Worm (Caenorhabditis elegans) whole organism, L2 larva: ENCODE measurements around the gene fbxa-10.

Experiments
- C34F6.9 ChIP-seq: fragments of 150-350 bp; optimal IDR thresholded peaks from 2 replicates; lab custom pipeline; 2014; ENCODE audit warnings: missing biosample characterization, missing genetic modification characterization
- F13H6.1 ChIP-seq: sonication (generic microtip); optimal IDR thresholded peaks from 2 replicates; lab custom pipeline; 2016; ENCODE audit warnings: missing genetic modification characterization, missing compliant biosample characterization
- R02D3.7 ChIP-seq: fragments of 150-350 bp; optimal IDR thresholded peaks from 2 replicates; lab custom pipeline; 2014; ENCODE audit warnings: missing biosample characterization, missing genetic modification characterization
- ZK546.5 ChIP-seq: sonication (generic microtip); optimal IDR thresholded peaks from 2 replicates; lab custom pipeline; 2017; ENCODE audit warnings: missing biosample characterization, missing genetic modification characterization
- alr-1 ChIP-seq: fragments of 150-350 bp; optimal IDR thresholded peaks from 2 replicates; lab custom pipeline; 2014; ENCODE audit warnings: missing biosample characterization, missing genetic modification characterization
- aly-2 ChIP-seq: fragments of 150-350 bp; optimal IDR thresholded peaks from 2 replicates; lab custom pipeline; 2014; ENCODE audit warnings: missing biosample characterization, missing genetic modification characterization
- ama-1 ChIP-seq: fragments of 150-350 bp; optimal IDR thresholded peaks from 2 replicates; lab custom pipeline; 2018; ENCODE audit warnings: inconsistent platforms
- blmp-1 ChIP-seq: sonication (generic microtip); optimal IDR thresholded peaks from 2 replicates; lab custom pipeline; 2017; ENCODE audit warnings: missing genetic modification characterization, mild to moderate bottlenecking, missing compliant biosample characterization, antibody characterized with exemption, moderate library complexity; ENCODE audit not compliant: insufficient read depth
- ceh-16 ChIP-seq: fragments of 150-350 bp; optimal IDR thresholded peaks from 2 replicates; lab custom pipeline; 2014; ENCODE audit warnings: missing biosample characterization, missing genetic modification characterization
- ceh-82 ChIP-seq: fragments of 150-350 bp; optimal IDR thresholded peaks from 2 replicates; lab custom pipeline; 2014; ENCODE audit warnings: missing biosample characterization, missing genetic modification characterization
- crh-2 ChIP-seq: sonication (generic microtip); optimal IDR thresholded peaks from 2 replicates; lab custom pipeline; 2017; ENCODE audit warnings: missing biosample characterization, missing genetic modification characterization
- egl-27 ChIP-seq: sonication (generic microtip); optimal IDR thresholded peaks from 3 replicates; lab custom pipeline; 2017; ENCODE audit warnings: missing biosample characterization, missing genetic modification reagents, missing genetic modification characterization
- elt-1 ChIP-seq: fragments of 150-350 bp; optimal IDR thresholded peaks from 2 replicates; lab custom pipeline; 2014; ENCODE audit warnings: missing biosample characterization, missing genetic modification characterization
- elt-3 ChIP-seq: sonication (generic microtip); optimal IDR thresholded peaks from 2 replicates; lab custom pipeline; 2017; ENCODE audit warnings: missing biosample characterization, missing genetic modification characterization
- fos-1 ChIP-seq: fragments of 150-350 bp; optimal IDR thresholded peaks from 2 replicates; lab custom pipeline; 2014; ENCODE audit warnings: missing biosample characterization, missing genetic modification characterization
- lin-11 ChIP-seq: fragments of 150-350 bp; sonication (generic microtip); optimal IDR thresholded peaks from 2 replicates; lab custom pipeline; 2014; ENCODE audit warnings: missing biosample characterization, missing genetic modification characterization, inconsistent platforms, mixed read lengths
- lin-13 ChIP-seq: fragments of 150-350 bp; optimal IDR thresholded peaks from 2 replicates; lab custom pipeline; 2014; ENCODE audit warnings: missing biosample characterization, missing genetic modification reagents, missing genetic modification characterization
- lin-39 ChIP-seq: fragments of 150-350 bp; optimal IDR thresholded peaks from 2 replicates; lab custom pipeline; 2014; ENCODE audit warnings: missing biosample characterization, missing genetic modification reagents, missing genetic modification characterization
- mab-5 ChIP-seq: fragments of 150-350 bp; optimal IDR thresholded peaks from 2 replicates; lab custom pipeline; 2014; ENCODE audit warnings: missing biosample characterization, missing genetic modification characterization
- mbf-1 ChIP-seq: sonication (generic microtip); optimal IDR thresholded peaks from 2 replicates; lab custom pipeline; 2017; ENCODE audit warnings: missing biosample characterization, missing genetic modification characterization
- mdl-1 ChIP-seq, 2 experiments: fragments of 150-350 bp in 1 of 2; sonication (generic microtip) in 1 of 2; optimal IDR thresholded peaks; 2 replicates each; lab custom pipeline; 2017; ENCODE audit warnings: missing biosample characterization in 2 of 2, missing genetic modification characterization in 2 of 2
- nhr-10 ChIP-seq: sonication (generic microtip); optimal IDR thresholded peaks from 2 replicates; lab custom pipeline; 2017; ENCODE audit warnings: missing biosample characterization, missing genetic modification characterization
- nhr-12 ChIP-seq: fragments of 150-350 bp; optimal IDR thresholded peaks from 2 replicates; lab custom pipeline; 2014; ENCODE audit warnings: missing biosample characterization, missing genetic modification characterization
- nhr-129 ChIP-seq: fragments of 150-350 bp; optimal IDR thresholded peaks from 2 replicates; lab custom pipeline; 2014; ENCODE audit warnings: missing biosample characterization, missing genetic modification characterization
- nhr-21 ChIP-seq: fragments of 150-350 bp; optimal IDR thresholded peaks from 2 replicates; lab custom pipeline; 2014; ENCODE audit warnings: missing biosample characterization, missing genetic modification characterization
- nhr-23 ChIP-seq: fragments of 150-350 bp; optimal IDR thresholded peaks from 2 replicates; lab custom pipeline; 2014; ENCODE audit warnings: missing biosample characterization, missing genetic modification reagents, missing genetic modification characterization
- nhr-237 ChIP-seq: fragments of 150-350 bp; optimal IDR thresholded peaks from 2 replicates; lab custom pipeline; 2014; ENCODE audit warnings: missing biosample characterization, missing genetic modification characterization
- nhr-25 ChIP-seq: fragments of 150-350 bp; sonication (generic microtip); optimal IDR thresholded peaks from 3 replicates; lab custom pipeline; 2014; ENCODE audit warnings: missing biosample characterization, missing genetic modification characterization
- nhr-6 ChIP-seq: fragments of 150-350 bp; optimal IDR thresholded peaks from 2 replicates; lab custom pipeline; 2014; ENCODE audit warnings: missing biosample characterization, missing genetic modification characterization
- nhr-77 ChIP-seq: fragments of 150-350 bp; optimal IDR thresholded peaks from 2 replicates; lab custom pipeline; 2014; ENCODE audit warnings: missing biosample characterization, missing genetic modification characterization
- peb-1 ChIP-seq: fragments of 150-350 bp; optimal IDR thresholded peaks from 2 replicates; lab custom pipeline; 2014; ENCODE audit warnings: missing biosample characterization, missing genetic modification characterization
- sem-4 ChIP-seq: fragments of 150-350 bp; optimal IDR thresholded peaks from 2 replicates; lab custom pipeline; 2014; ENCODE audit warnings: missing biosample characterization, missing genetic modification reagents, missing genetic modification characterization
- skn-1 ChIP-seq: sonication (generic microtip); optimal IDR thresholded peaks from 2 replicates; lab custom pipeline; 2017; ENCODE audit warnings: missing biosample characterization, missing genetic modification characterization
- sma-9 ChIP-seq, 2 experiments: fragments of 150-350 bp in 1 of 2; sonication (generic microtip) in 1 of 2; optimal IDR thresholded peaks; 2 replicates each; lab custom pipeline; 2014 to 2016; ENCODE audit warnings: missing genetic modification characterization in 2 of 2, mild to moderate bottlenecking in 1 of 2, missing biosample characterization in 1 of 2, missing compliant biosample characterization in 1 of 2, missing genetic modification reagents in 1 of 2, moderate library complexity in 1 of 2
- snpc-4 ChIP-seq: fragments of 150-350 bp; optimal IDR thresholded peaks from 2 replicates; lab custom pipeline; 2014; ENCODE audit warnings: missing biosample characterization, missing genetic modification characterization
- unc-39 ChIP-seq: fragments of 150-350 bp; optimal IDR thresholded peaks from 2 replicates; lab custom pipeline; 2014; ENCODE audit warnings: missing biosample characterization, missing genetic modification characterization
- unc-55 ChIP-seq: fragments of 150-350 bp; sonication (generic microtip); optimal IDR thresholded peaks from 3 replicates; lab custom pipeline; 2014; ENCODE audit warnings: missing biosample characterization, missing genetic modification reagents, missing genetic modification characterization
- unc-62 ChIP-seq: fragments of 150-350 bp; optimal IDR thresholded peaks from 2 replicates; lab custom pipeline; 2014; ENCODE audit warnings: missing biosample characterization, missing genetic modification reagents, missing genetic modification characterization
- zag-1 ChIP-seq: fragments of 150-350 bp; optimal IDR thresholded peaks from 2 replicates; lab custom pipeline; 2014; ENCODE audit warnings: missing biosample characterization, missing genetic modification characterization
- ztf-1 ChIP-seq: fragments of 200-800 bp; sonication (Bioruptor generic); conservative IDR thresholded peaks from 2 replicates; pipeline ENCODE4 v1.3.6; 2022; ENCODE audit warnings: missing genetic modification characterization, missing compliant biosample characterization
- ztf-11 ChIP-seq: sonication (generic microtip); optimal IDR thresholded peaks from 2 replicates; lab custom pipeline; 2017; ENCODE audit warnings: missing biosample characterization, missing genetic modification characterization
- ztf-4 ChIP-seq: fragments of 150-350 bp; optimal IDR thresholded peaks from 2 replicates; lab custom pipeline; 2014; ENCODE audit warnings: missing biosample characterization, missing genetic modification characterization

The fbxa-10 gene

DNA sequence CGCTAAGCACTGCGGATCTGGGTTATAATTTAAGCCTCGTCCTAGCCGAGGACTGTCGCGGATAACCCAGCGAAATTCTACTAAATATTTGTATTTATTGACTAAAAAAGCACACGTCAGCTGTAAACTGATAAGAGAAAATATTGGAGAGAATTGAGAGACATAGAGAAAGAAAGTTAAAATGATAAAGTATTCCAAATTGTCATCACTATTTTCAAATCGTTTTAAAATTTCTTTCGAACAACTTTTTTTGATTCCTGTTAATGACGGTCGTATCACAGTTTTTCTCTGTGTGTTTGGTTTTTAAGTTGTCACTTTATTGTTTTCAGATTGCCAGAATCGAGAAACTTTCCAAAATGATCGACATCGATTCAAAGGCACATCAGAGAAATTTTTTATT, 9.8 kb downstream of the fbxa-10 start, which contains the start of gene fbxa-51:
fbxa-51 (plus strand) TSS at position 322 of the 400 bp plus-strand sequence.
- TF ChIP-seq fos-1 (tag; lab: Kevin White, UChicago) (peak; percentile 35), nhr-10 (tag; lab: Kevin White, UChicago) (no peak)

DNA sequence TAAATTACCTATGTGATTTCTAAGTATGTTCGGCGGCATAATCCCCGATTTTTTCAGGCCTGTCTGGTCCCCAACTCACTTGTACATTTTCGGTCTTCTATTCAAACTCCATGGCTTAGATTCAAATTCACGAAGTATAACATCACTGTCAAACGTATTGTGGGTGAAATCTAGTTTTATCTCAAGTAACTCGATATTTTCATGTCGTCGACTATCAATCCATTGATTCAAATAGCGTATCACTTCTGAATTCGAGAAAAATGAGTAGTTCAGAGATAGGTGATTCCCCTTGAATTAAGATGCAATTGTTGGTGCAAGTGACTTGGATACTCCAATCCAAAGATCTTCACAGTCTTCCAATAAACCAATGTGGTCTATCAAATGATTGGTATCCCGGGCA, 12.4 kb downstream of the fbxa-10 start:
- TF ChIP-seq R02D3.7 (tag; lab: Kevin White, UChicago) (no peak), F13H6.1 (tag; lab: Kevin White, UChicago) (no peak), blmp-1 (no peak)
- TF ChIP-seq, all 48 proteins: peak for 0

DNA sequence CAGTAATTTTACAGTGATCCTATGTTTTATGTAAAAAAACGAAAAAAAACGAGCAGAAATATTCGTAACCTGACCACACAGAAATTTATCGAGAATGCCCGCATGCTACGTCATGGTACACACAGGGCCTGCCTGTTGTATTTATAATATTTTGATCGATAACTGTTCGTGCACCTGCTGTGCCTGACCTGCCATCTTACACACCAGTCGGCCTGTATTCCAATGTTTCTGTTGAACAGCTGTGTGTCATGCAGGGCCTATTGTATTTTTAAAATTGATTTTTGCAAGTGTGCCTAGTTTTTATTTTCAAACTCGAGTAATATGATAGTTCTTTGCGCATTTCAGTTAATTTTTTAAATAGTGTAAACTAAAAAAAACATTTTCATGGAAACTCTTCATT, 14.1 kb downstream of the fbxa-10 start:
- no peak for TF ChIP-seq C34F6.9

DNA sequence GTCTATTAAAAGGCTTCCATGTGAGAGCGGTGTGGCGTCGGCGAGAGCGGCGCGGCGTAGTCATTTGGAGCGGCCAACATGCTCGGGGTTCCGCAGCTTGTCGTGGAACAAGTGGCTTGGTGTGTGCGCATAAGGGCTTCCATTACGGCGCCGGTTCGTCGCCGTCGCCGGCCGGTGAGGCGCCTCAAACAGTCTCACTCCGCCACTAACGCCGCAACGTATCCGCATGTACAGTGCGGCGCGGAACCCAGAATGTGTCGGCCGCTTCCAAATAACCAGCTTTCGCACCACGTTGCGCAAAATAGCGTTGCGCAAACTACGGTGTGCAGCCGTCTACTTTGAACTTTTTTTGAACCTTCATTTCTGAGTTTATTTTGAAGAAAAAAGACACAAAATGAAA, 18.7 kb downstream of the fbxa-10 start:
- TF ChIP-seq zag-1 (tag; lab: Kevin White, UChicago) (no peak), crh-2 (no peak), blmp-1 (no peak), nhr-25 (tag; lab: Kevin White, UChicago) (no peak)

DNA sequence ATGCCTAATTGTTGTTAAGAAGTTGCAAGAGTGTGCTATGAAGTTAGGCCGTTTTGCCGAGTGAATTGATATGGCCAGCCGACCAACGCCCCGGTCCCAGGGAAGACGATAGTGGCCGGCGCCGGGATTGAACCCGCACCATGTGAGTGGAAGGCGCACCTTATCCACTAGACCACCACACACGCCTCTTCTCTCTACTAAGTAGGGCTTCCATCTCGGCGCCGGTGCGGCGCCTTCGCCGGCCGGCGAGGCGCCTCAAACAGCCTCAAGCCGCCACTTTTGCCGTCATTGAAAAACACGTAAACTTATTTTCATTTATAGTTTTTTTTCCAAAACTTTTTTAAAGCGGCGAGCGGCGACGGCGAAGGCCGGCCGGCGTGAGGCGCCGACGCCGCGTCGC, 26.7 kb downstream of the fbxa-10 start:
- no peak for TF ChIP-seq ztf-11 (tag; lab: Kevin White, UChicago)
- no peak for TF ChIP-seq ama-1 (lab: Kevin White, UChicago)
- no peak for TF ChIP-seq elt-1 (tag; lab: Kevin White, UChicago)
- no peak for TF ChIP-seq aly-2
- TF ChIP-seq unc-62, result no peak
- no peak for TF ChIP-seq nhr-25 (tag; lab: Kevin White, UChicago)
- TF ChIP-seq F13H6.1 (tag; lab: Kevin White, UChicago), result no peak
- TF ChIP-seq lin-11 (tag; lab: Kevin White, UChicago), result no peak
- TF ChIP-seq ztf-1 (GFP tag; lab: Robert Waterston, UW), result no peak
- TF ChIP-seq skn-1 (tag; lab: Kevin White, UChicago), result no peak
- no peak for TF ChIP-seq nhr-12 (tag; lab: Kevin White, UChicago)
- TF ChIP-seq ceh-16 (tag; lab: Kevin White, UChicago), result no peak
- no peak for TF ChIP-seq nhr-21
- no peak for TF ChIP-seq ceh-82 (tag; lab: Kevin White, UChicago)
- TF ChIP-seq nhr-10 (tag; lab: Kevin White, UChicago), result no peak
- no peak for TF ChIP-seq mab-5 (tag; lab: Kevin White, UChicago)
- TF ChIP-seq zag-1 (tag; lab: Kevin White, UChicago), result no peak

DNA sequence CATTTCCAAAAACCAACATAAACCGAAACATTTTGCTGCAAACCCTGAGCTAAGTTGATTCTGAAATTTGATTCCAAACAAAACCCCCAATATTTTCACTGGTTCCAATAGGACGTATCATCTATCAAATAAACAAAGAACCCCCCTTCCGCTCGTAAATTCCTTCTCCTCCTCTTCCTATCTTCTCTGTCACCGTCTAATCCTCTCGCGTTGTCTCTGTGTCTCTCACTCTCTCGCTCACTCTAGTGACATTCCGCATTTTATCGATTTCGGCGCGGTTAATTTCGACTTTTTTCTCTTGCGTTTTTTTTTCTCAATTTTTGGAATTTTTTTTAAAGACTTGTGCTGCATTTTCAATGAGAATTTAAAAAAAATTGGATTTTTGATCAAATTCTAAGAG, 29.8 kb downstream of the fbxa-10 start:
- TF ChIP-seq alr-1 (tag; lab: Kevin White, UChicago) (no peak), R02D3.7 (tag; lab: Kevin White, UChicago) (no peak), ztf-11 (tag; lab: Kevin White, UChicago) (no peak), mdl-1 (tag; optimal IDR thresholded peaks at IDR 0.05; lab: Kevin White, UChicago) (no peak), mbf-1 (tag; lab: Kevin White, UChicago) (no peak), ceh-82 (tag; lab: Kevin White, UChicago) (no peak), sem-4 (peak; percentile 4), nhr-129 (peak; percentile 21), crh-2 (no peak), lin-11 (tag; lab: Kevin White, UChicago) (no peak), elt-1 (tag; lab: Kevin White, UChicago) (no peak), sma-9 (GFP tag; optimal IDR thresholded peaks at IDR 0.05; lab: Kevin White, UChicago) (no peak), sma-9 (tag; optimal IDR thresholded peaks at IDR 0.05; lab: Kevin White, UChicago) (no peak), mab-5 (tag; lab: Kevin White, UChicago) (no peak), ztf-1 (GFP tag; lab: Robert Waterston, UW) (no peak), nhr-25 (tag; lab: Kevin White, UChicago) (peak; percentile 17), nhr-10 (tag; lab: Kevin White, UChicago) (no peak), nhr-12 (tag; lab: Kevin White, UChicago) (no peak), elt-3 (tag; lab: Kevin White, UChicago) (no peak), unc-55 (peak; percentile 69), unc-39 (no peak), snpc-4 (no peak), nhr-237 (tag; lab: Kevin White, UChicago) (no peak), fos-1 (tag; lab: Kevin White, UChicago) (peak; percentile 51), nhr-23 (tag; lab: Kevin White, UChicago) (no peak), ZK546.5 (tag; lab: Kevin White, UChicago) (no peak), C34F6.9 (peak; percentile 58), nhr-77 (tag; lab: Kevin White, UChicago) (no peak), lin-13 (GFP tag; lab: Kevin White, UChicago) (no peak), nhr-6 (no peak), lin-39 (tag; lab: Kevin White, UChicago) (no peak), zag-1 (tag; lab: Kevin White, UChicago) (no peak), ztf-4 (tag; lab: Kevin White, UChicago) (no peak), peb-1 (no peak), F13H6.1 (tag; lab: Kevin White, UChicago) (no peak), egl-27 (tag; lab: Kevin White, UChicago) (no peak)
